Fruit fly (Drosophila melanogaster) whole organism, embryonic: ENCODE data around the gene HemK1.

ENCODE experiments used
- CG10267 ChIP-seq: fragments of 200-800 bp; sonication (Bioruptor generic); optimal IDR thresholded peaks from 2 replicates; lab custom pipeline; 2018; ENCODE audit warnings: missing biosample characterization, mild to moderate bottlenecking, missing genetic modification characterization, moderate library complexity
- CG10431 ChIP-seq: fragments of 200-800 bp; sonication (Bioruptor generic); optimal IDR thresholded peaks from 3 replicates; lab custom pipeline; 2018; ENCODE audit warnings: missing biosample characterization, mild to moderate bottlenecking, missing genetic modification characterization
- CG11093 ChIP-seq: fragments of 200-800 bp; sonication (Bioruptor generic); IDR thresholded peaks from 3 replicates; pipeline ENCODE4 v1.3.6; 2022; ENCODE audit warnings: missing biosample characterization, missing genetic modification characterization
- CG14965 ChIP-seq: fragments of 200-800 bp; sonication (Bioruptor generic); optimal IDR thresholded peaks from 2 replicates; lab custom pipeline; 2016; ENCODE audit warnings: missing biosample characterization, missing genetic modification characterization, borderline replicate concordance
- CG15514 ChIP-seq: fragments of 200-800 bp; sonication (Bioruptor generic); optimal IDR thresholded peaks from 3 replicates; lab custom pipeline; 2017; ENCODE audit warnings: missing biosample characterization, missing genetic modification characterization, mild to moderate bottlenecking, moderate library complexity, missing genetic modification reagents
- CG15601 ChIP-seq: fragments of 200-800 bp; sonication (Bioruptor generic); optimal IDR thresholded peaks from 3 replicates; lab custom pipeline; 2019; ENCODE audit warnings: missing biosample characterization, mild to moderate bottlenecking, missing genetic modification characterization, moderate library complexity
- CG1602 ChIP-seq: fragments of 200-800 bp; sonication (Bioruptor generic); optimal IDR thresholded peaks from 3 replicates; lab custom pipeline; 2016; ENCODE audit warnings: missing biosample characterization, missing genetic modification characterization
- CG17361 ChIP-seq: fragments of 200-800 bp; sonication (Bioruptor generic); IDR thresholded peaks from 3 replicates; pipeline ENCODE4 v1.3.6; 2022; ENCODE audit warnings: missing biosample characterization, missing genetic modification characterization
- CG17385 ChIP-seq: fragments of 200-800 bp; sonication (Bioruptor generic); optimal IDR thresholded peaks from 3 replicates; lab custom pipeline; 2018; ENCODE audit warnings: missing biosample characterization, mild to moderate bottlenecking, missing genetic modification characterization
- CG17829 ChIP-seq: fragments of 200-800 bp; optimal IDR thresholded peaks from 2 replicates; lab custom pipeline; 2019; ENCODE audit warnings: missing biosample characterization, mild to moderate bottlenecking, missing genetic modification characterization, moderate library complexity
- CG2116 ChIP-seq: fragments of 200-800 bp; sonication (Bioruptor generic); optimal IDR thresholded peaks from 3 replicates; lab custom pipeline; 2018; ENCODE audit warnings: missing biosample characterization, mild to moderate bottlenecking, missing genetic modification characterization
- CG2678 ChIP-seq: fragments of 200-800 bp; sonication (Bioruptor generic); optimal IDR thresholded peaks from 3 replicates; lab custom pipeline; 2019; ENCODE audit warnings: missing biosample characterization, mild to moderate bottlenecking, missing genetic modification characterization, moderate library complexity
- CG30020 ChIP-seq: fragments of 200-800 bp; optimal IDR thresholded peaks from 2 replicates; lab custom pipeline; 2019; ENCODE audit warnings: missing biosample characterization, mild to moderate bottlenecking, missing genetic modification characterization, moderate library complexity
- CG5180 ChIP-seq: fragments of 200-800 bp; sonication (Bioruptor generic); optimal IDR thresholded peaks from 3 replicates; lab custom pipeline; 2017; ENCODE audit warnings: missing biosample characterization, missing genetic modification characterization, mild to moderate bottlenecking, moderate library complexity, missing genetic modification reagents
- CG6854 ChIP-seq: fragments of 200-800 bp; sonication (Bioruptor generic); optimal IDR thresholded peaks from 3 replicates; lab custom pipeline; 2017; ENCODE audit warnings: missing biosample characterization, mild to moderate bottlenecking, missing genetic modification characterization
- CG8281 ChIP-seq: fragments of 200-800 bp; sonication (Bioruptor generic); optimal IDR thresholded peaks from 2 replicates; lab custom pipeline; 2018; ENCODE audit warnings: missing biosample characterization, mild to moderate bottlenecking, missing genetic modification characterization, moderate library complexity
- CG9437 ChIP-seq: fragments of 200-800 bp; sonication (Bioruptor generic); optimal IDR thresholded peaks from 2 replicates; lab custom pipeline; 2018; ENCODE audit warnings: missing biosample characterization, mild to moderate bottlenecking, missing genetic modification characterization
- CTCF ChIP-seq: fragments of 200-800 bp; sonication (Bioruptor generic); optimal IDR thresholded peaks from 2 replicates; lab custom pipeline; 2017; ENCODE audit warnings: missing biosample characterization, mild to moderate bottlenecking, missing genetic modification characterization, moderate library complexity
- CkIIα-i1 ChIP-seq: fragments of 200-800 bp; sonication (Bioruptor generic); IDR thresholded peaks from 2 replicates; pipeline ENCODE4 v1.3.6; 2022; ENCODE audit warnings: missing biosample characterization, missing genetic modification characterization
- CoRest ChIP-seq: fragments of 200-800 bp; sonication (Bioruptor generic); optimal IDR thresholded peaks from 3 replicates; lab custom pipeline; 2018; ENCODE audit warnings: missing biosample characterization, mild to moderate bottlenecking, missing genetic modification characterization, moderate library complexity
- Dad ChIP-seq: fragments of 200-800 bp; sonication (Bioruptor generic); optimal IDR thresholded peaks from 3 replicates; lab custom pipeline; 2016; ENCODE audit warnings: missing biosample characterization, missing genetic modification characterization
- Deaf1 ChIP-seq: fragments of 200-800 bp; optimal IDR thresholded peaks from 3 replicates; lab custom pipeline; 2019; ENCODE audit warnings: missing biosample characterization, mild to moderate bottlenecking, missing genetic modification characterization, moderate library complexity
- Dek ChIP-seq: fragments of 200-800 bp; sonication (Bioruptor generic); optimal IDR thresholded peaks from 3 replicates; lab custom pipeline; 2019; ENCODE audit warnings: missing biosample characterization, mild to moderate bottlenecking, missing genetic modification characterization, moderate library complexity
- Dp ChIP-seq: fragments of 200-800 bp; sonication (Bioruptor generic); optimal IDR thresholded peaks from 2 replicates; lab custom pipeline; 2018; ENCODE audit warnings: missing biosample characterization, mild to moderate bottlenecking, missing genetic modification characterization, moderate library complexity
- HLH4C ChIP-seq: fragments of 200-800 bp; sonication (Bioruptor generic); IDR thresholded peaks from 3 replicates; pipeline ENCODE4 v1.3.6; 2022; ENCODE audit warnings: missing biosample characterization, missing genetic modification characterization; ENCODE audit not compliant: partially characterized antibody
- HLHmδ ChIP-seq: fragments of 200-800 bp; sonication (Bioruptor generic); optimal IDR thresholded peaks from 2 replicates; lab custom pipeline; 2018; ENCODE audit warnings: missing biosample characterization, mild to moderate bottlenecking, missing genetic modification characterization, moderate library complexity
- PHDP ChIP-seq: fragments of 200-800 bp; sonication (Bioruptor generic); optimal IDR thresholded peaks from 3 replicates; lab custom pipeline; 2018; ENCODE audit warnings: missing biosample characterization, mild to moderate bottlenecking, missing genetic modification characterization, moderate library complexity
- Pdp1 ChIP-seq, 2 experiments: fragments of 200-800 bp; sonication (Bioruptor generic); optimal IDR thresholded peaks; 3 replicates each; lab custom pipeline; 2016; ENCODE audit warnings: missing biosample characterization in 2 of 2, missing genetic modification characterization in 2 of 2, mild to moderate bottlenecking in 1 of 2, moderate library complexity in 1 of 2
- al ChIP-seq: fragments of 200-800 bp; sonication (Bioruptor generic); IDR thresholded peaks from 2 replicates; pipeline ENCODE4 v1.3.6; 2022; ENCODE audit warnings: missing biosample characterization, missing genetic modification characterization
- aop ChIP-seq: fragments of 200-800 bp; sonication (Bioruptor generic); IDR thresholded peaks from 2 replicates; pipeline ENCODE4 v1.3.6; 2022; ENCODE audit warnings: missing biosample characterization, missing genetic modification characterization
- bab2 ChIP-seq: fragments of 200-800 bp; sonication (Bioruptor generic); optimal IDR thresholded peaks from 2 replicates; lab custom pipeline; 2016; ENCODE audit warnings: missing biosample characterization, missing genetic modification characterization
- br ChIP-seq: fragments of >200 bp; optimal IDR thresholded peaks from 2 replicates; lab custom pipeline; 2017
- dm ChIP-seq: fragments of 200-800 bp; sonication (Bioruptor generic); optimal IDR thresholded peaks from 3 replicates; lab custom pipeline; 2016; ENCODE audit warnings: missing biosample characterization, missing genetic modification characterization
- dpn ChIP-seq, 2 experiments: fragments of 200-800 bp; sonication (Bioruptor generic); optimal IDR thresholded peaks; 3 replicates each; lab custom pipeline; 2016; ENCODE audit warnings: missing biosample characterization in 2 of 2, missing genetic modification characterization in 2 of 2
- exex ChIP-seq: fragments of 200-800 bp; sonication (Bioruptor generic); optimal IDR thresholded peaks from 4 replicates; lab custom pipeline; 2018; ENCODE audit warnings: missing biosample characterization, mild to moderate bottlenecking, missing genetic modification characterization, moderate library complexity
- fd102C ChIP-seq: fragments of 200-800 bp; sonication (Bioruptor generic); optimal IDR thresholded peaks from 2 replicates; lab custom pipeline; 2018; ENCODE audit warnings: missing biosample characterization, mild to moderate bottlenecking, missing genetic modification characterization, moderate library complexity
- ftz-f1 ChIP-seq: fragments of 200-800 bp; sonication (Bioruptor generic); optimal IDR thresholded peaks from 2 replicates; lab custom pipeline; 2016; ENCODE audit warnings: missing biosample characterization, missing genetic modification characterization
- inv ChIP-seq: fragments of 200-800 bp; sonication (Bioruptor generic); IDR thresholded peaks from 2 replicates; pipeline ENCODE4 v1.3.6; 2022; ENCODE audit warnings: missing biosample characterization, missing genetic modification characterization; ENCODE audit not compliant: partially characterized antibody
- kah ChIP-seq: fragments of 200-800 bp; sonication (Bioruptor generic); optimal IDR thresholded peaks from 2 replicates; lab custom pipeline; 2018; ENCODE audit warnings: missing biosample characterization, mild to moderate bottlenecking, missing genetic modification characterization
- lov ChIP-seq, 2 experiments: fragments of 200-800 bp in 1 of 2; fragments of >200 bp in 1 of 2; sonication (Bioruptor generic) in 1 of 2; IDR thresholded peaks in 1 of 2; optimal IDR thresholded peaks in 1 of 2; 2 replicates in 1 of 2; 3 replicates in 1 of 2; pipeline versions ENCODE4 v1.3.6 to Lab custom; 2017 to 2022; ENCODE audit warnings: missing biosample characterization in 1 of 2, missing genetic modification characterization in 1 of 2
- nau ChIP-seq: fragments of 200-800 bp; sonication (Bioruptor generic); optimal IDR thresholded peaks from 3 replicates; lab custom pipeline; 2017; ENCODE audit warnings: missing biosample characterization, mild to moderate bottlenecking, missing genetic modification characterization, missing genetic modification reagents
- sd ChIP-seq: fragments of 200-800 bp; sonication (Bioruptor generic); optimal IDR thresholded peaks from 3 replicates; lab custom pipeline; 2018; ENCODE audit warnings: missing biosample characterization, mild to moderate bottlenecking, missing genetic modification characterization, moderate library complexity
- sens ChIP-seq: fragments of 200-800 bp; sonication (Bioruptor generic); peaks from one replicate; lab custom pipeline; 2016; ENCODE audit warnings: missing biosample characterization, missing genetic modification characterization
- shn ChIP-seq: fragments of 200-800 bp; sonication (Bioruptor generic); optimal IDR thresholded peaks from 3 replicates; lab custom pipeline; 2016; ENCODE audit warnings: missing biosample characterization, missing genetic modification characterization
- slou ChIP-seq: fragments of 200-800 bp; sonication (Bioruptor generic); optimal IDR thresholded peaks from 3 replicates; lab custom pipeline; 2016; ENCODE audit warnings: missing biosample characterization, missing genetic modification characterization
- sna ChIP-seq: fragments of 200-800 bp; sonication (Bioruptor generic); IDR thresholded peaks from 2 replicates; pipeline ENCODE4 v1.3.6; 2022; ENCODE audit warnings: missing biosample characterization, missing genetic modification characterization; ENCODE audit not compliant: partially characterized antibody
- sr ChIP-seq: fragments of 200-800 bp; sonication (Bioruptor generic); IDR thresholded peaks from 3 replicates; pipeline ENCODE4 v1.3.6; 2022; ENCODE audit warnings: missing biosample characterization, missing genetic modification characterization
- stwl ChIP-seq: fragments of 200-800 bp; sonication (Bioruptor generic); optimal IDR thresholded peaks from 3 replicates; lab custom pipeline; 2018; ENCODE audit warnings: missing biosample characterization, mild to moderate bottlenecking, missing genetic modification characterization, moderate library complexity
- twi ChIP-seq: fragments of 200-800 bp; optimal IDR thresholded peaks from 2 replicates; lab custom pipeline; 2019; ENCODE audit warnings: missing biosample characterization, mild to moderate bottlenecking, missing genetic modification characterization, moderate library complexity

HemK1 gene

DNA sequence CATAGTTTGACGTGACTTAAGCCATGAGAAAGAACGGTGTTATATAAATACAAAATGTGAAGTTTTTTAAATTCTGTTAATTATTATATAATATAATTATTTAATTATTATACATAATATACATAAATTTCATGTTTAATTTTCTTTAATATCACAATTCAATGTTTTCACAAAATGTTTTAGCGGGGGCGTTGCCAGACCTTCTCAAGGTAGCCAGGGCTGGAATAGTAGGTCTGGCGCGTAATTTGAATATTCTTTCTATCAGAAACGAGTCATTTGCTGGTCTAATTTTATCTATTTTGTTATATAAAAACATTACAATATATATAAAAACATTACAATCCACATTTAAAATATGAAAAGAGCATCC, 19.2 kb downstream of the HemK1 start, which contains the start of gene Acox3 (continued):
- TF ChIP-seq CG17361 (GFP tag; lab: Robert Waterston, UW) (0 out of 3 replicates have a peak, but pooled peaks have one; percentile 24), CG10431 (GFP tag; lab: Kevin White, UChicago) (no peak), CG2116 (GFP tag; lab: Kevin White, UChicago) (peak; percentile 26), shn (no peak), exex (tag; lab: Kevin White, UChicago) (peak; percentile 41), sens (GFP tag; lab: Kevin White, UChicago) (peak; percentile 41), dm (GFP tag; lab: Kevin White, UChicago) (no peak), CG15514 (GFP tag; lab: Kevin White, UChicago) (peak; percentile 33), CG2678 (no peak), Pdp1 (GFP tag; optimal IDR thresholded peaks at IDR 0.05; lab: Kevin White, UChicago) (peak in 1 of 2 experiments; percentile 81), CTCF (GFP tag; lab: Kevin White, UChicago) (peak; percentile 35), CkIIα-i1 (no peak), Deaf1 (no peak), Dek (peak; percentile 17), CG1602 (GFP tag; lab: Kevin White, UChicago) (no peak), CG30020 (tag; lab: Kevin White, UChicago) (peak; percentile 1), CoRest (tag; lab: Kevin White, UChicago) (peak; percentile 18), Dp (GFP tag; lab: Kevin White, UChicago) (peak; percentile 97), sr (GFP tag; lab: Robert Waterston, UW) (no peak), stwl (peak; percentile 62), CG10267 (tag; lab: Kevin White, UChicago) (peak; percentile 39), CG17829 (peak; percentile 27), Dad (GFP tag; lab: Kevin White, UChicago) (no peak), slou (GFP tag; lab: Kevin White, UChicago) (no peak), CG8281 (tag; lab: Kevin White, UChicago) (no peak)

DNA sequence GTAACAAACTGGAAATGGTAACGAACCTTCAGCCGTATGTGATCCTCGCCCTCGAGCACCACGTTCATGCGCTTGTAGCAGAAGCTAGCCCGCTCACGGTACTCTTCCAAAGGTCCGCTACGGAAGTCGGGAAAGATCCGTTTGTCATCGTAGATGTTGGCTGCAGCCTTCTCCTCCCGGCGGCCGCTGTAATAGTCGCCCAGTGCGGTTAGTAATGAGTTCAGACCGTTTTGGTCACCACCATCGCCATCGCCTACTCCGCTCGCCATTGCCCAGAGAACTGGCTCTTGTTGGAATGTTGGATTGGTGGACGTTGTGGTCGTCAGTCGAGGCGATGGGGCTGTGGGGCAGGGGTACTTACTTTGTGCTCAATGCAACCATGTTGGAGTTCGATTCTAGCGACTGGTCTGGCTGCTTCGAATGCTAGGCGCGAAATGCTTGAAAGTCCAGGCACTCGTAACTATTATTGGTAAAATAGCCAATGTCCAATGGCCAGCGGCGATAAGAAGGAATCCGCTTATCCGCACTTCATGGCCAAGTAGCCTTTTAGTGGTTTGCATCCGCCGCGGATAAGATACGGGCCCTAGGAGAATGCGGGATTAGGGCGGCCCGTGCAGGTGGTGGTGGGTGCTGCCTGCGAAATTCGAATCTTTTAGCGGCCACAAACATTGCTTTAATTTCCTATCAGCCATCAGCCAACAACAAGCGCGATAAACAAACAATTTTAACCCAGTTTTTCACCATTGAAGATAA, 19.7 kb downstream of the HemK1 start:
- TF ChIP-seq CG15514 (GFP tag; lab: Kevin White, UChicago) (peak; percentile 34), CG14965 (GFP tag; lab: Kevin White, UChicago) (no peak), CG6854 (GFP tag; lab: Kevin White, UChicago) (no peak), ftz-f1 (GFP tag; lab: Kevin White, UChicago) (peak; percentile 40), br (no peak), dpn (GFP tag; optimal IDR thresholded peaks at IDR 0.05; lab: Kevin White, UChicago) (no peak), sna (GFP tag; lab: Robert Waterston, UW) (no peak), kah (GFP tag; lab: Kevin White, UChicago) (peak; percentile 2), nau (GFP tag; lab: Kevin White, UChicago) (no peak), CG5180 (GFP tag; lab: Kevin White, UChicago) (peak; percentile 99), HLH4C (GFP tag; lab: Robert Waterston, UW) (0 out of 3 replicates have a peak, but pooled peaks have one; percentile 26), aop (no peak), inv (GFP tag; lab: Robert Waterston, UW) (no peak), CG17385 (GFP tag; lab: Kevin White, UChicago) (no peak), fd102C (GFP tag; lab: Kevin White, UChicago) (no peak), bab2 (no peak), CG9437 (GFP tag; lab: Kevin White, UChicago) (no peak), al (GFP tag; lab: Robert Waterston, UW) (no peak), twi (no peak), CG11093 (GFP tag; lab: Robert Waterston, UW) (no peak), CG15601 (tag; lab: Kevin White, UChicago) (no peak), sd (peak; percentile 68), HLHmδ (GFP tag; lab: Kevin White, UChicago) (no peak), lov (optimal IDR thresholded peaks at IDR 0.05; lab: Kevin White, UChicago) (no peak), lov (GFP tag; IDR thresholded peaks at IDR 0.05; lab: Robert Waterston, UW) (no peak), PHDP (tag; lab: Kevin White, UChicago) (no peak)
